Fruit fly (Drosophila melanogaster): ENCODE data around the gene dysf.

dm6 chr3R:26103440-26103839 is 4.9 kb upstream of the dysf start:
- TF ChIP-seq CG8478 (optimal IDR thresholded peaks at IDR 0.05) (no peak), CTCF (optimal IDR thresholded peaks at IDR 0.05) (no peak)

All from S2 (cell line).